Worm (Caenorhabditis elegans): ENCODE data around the gene ZK1307.1.

DNA sequence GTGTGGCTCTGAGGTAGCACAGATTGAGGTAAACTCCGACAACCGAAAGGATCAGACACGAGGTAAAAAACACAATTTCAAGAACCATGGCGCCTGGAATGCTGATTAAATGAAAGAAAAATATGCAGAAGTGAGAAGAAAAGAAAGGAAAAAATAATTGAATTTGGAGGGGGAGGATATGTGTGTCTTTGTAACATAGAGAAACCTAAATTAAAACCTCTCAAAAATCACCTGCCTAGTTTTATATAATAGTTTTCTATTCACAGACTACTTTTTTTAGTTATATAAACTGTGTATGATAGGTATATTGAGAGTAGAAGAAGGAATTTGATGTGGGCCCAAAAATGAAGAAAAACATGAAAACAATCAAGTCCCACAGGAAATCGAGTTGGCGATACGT lies 10.2 kb upstream of the ZK1307.1 start, which contains the start of gene ZK1320.5:
- no peak for TF ChIP-seq ama-1 (optimal IDR thresholded peaks at IDR 0.05)
- no peak for TF ChIP-seq B0310.2 (tag; optimal IDR thresholded peaks at IDR 0.05)
- no peak for TF ChIP-seq hmg-4 (GFP tag; optimal IDR thresholded peaks at IDR 0.05)
- TF ChIP-seq flt-1 (GFP tag; IDR thresholded peaks at IDR 0.05) = no peak
- no peak for TF ChIP-seq tbx-11 (GFP tag; IDR thresholded peaks at IDR 0.05)
- TF ChIP-seq hnd-1 (tag; optimal IDR thresholded peaks at IDR 0.05) = no peak
- no peak for TF ChIP-seq F13C5.2 (tag; optimal IDR thresholded peaks at IDR 0.05)
- no peak for TF ChIP-seq scrt-1 (GFP tag; IDR thresholded peaks at IDR 0.05)
- TF ChIP-seq tra-4 (tag; optimal IDR thresholded peaks at IDR 0.05) = no peak
- no peak for TF ChIP-seq ets-7 (tag; optimal IDR thresholded peaks at IDR 0.05)
- no peak for TF ChIP-seq hmbx-1 (tag; optimal IDR thresholded peaks at IDR 0.05)
- TF ChIP-seq tbx-37 (GFP tag; conservative IDR thresholded peaks at IDR 0.05) = no peak
